Worm (Caenorhabditis elegans) whole organism, young adult: ENCODE results near the gene srh-55.

Source experiments
- C06A6.2 ChIP-seq: fragments of 200-800 bp; sonication (Bioruptor generic); conservative IDR thresholded peaks from 2 replicates; pipeline ENCODE4 v1.3.6; 2022; ENCODE audit warnings: missing genetic modification characterization, missing compliant biosample characterization
- F23B12.7 ChIP-seq: sonication (generic microtip); optimal IDR thresholded peaks from 2 replicates; lab custom pipeline; 2017; ENCODE audit warnings: missing genetic modification characterization, mild to moderate bottlenecking, missing compliant biosample characterization, antibody characterized with exemption, moderate library complexity; ENCODE audit not compliant: insufficient read depth
- F37B4.10 ChIP-seq: fragments of 200-800 bp; sonication (Bioruptor generic); IDR thresholded peaks from 2 replicates; pipeline ENCODE4 v1.3.6; 2022; ENCODE audit warnings: missing genetic modification characterization, missing compliant biosample characterization
- F55B11.4 ChIP-seq: sonication (generic microtip); optimal IDR thresholded peaks from 2 replicates; lab custom pipeline; 2016; ENCODE audit warnings: missing compliant biosample characterization, missing genetic modification characterization, borderline replicate concordance; ENCODE audit not compliant: insufficient read depth
- T07F8.4 ChIP-seq: sonication (generic microtip); optimal IDR thresholded peaks from 2 replicates; lab custom pipeline; 2016; ENCODE audit warnings: mild to moderate bottlenecking, missing genetic modification characterization, moderate library complexity, missing compliant biosample characterization
- T26A5.8 ChIP-seq: sonication (generic microtip); optimal IDR thresholded peaks from 2 replicates; lab custom pipeline; 2016; ENCODE audit warnings: missing genetic modification characterization, missing compliant biosample characterization
- Y95B8A.8 ChIP-seq: fragments of 200-800 bp; sonication (Bioruptor generic); IDR thresholded peaks from 2 replicates; pipeline ENCODE4 v1.3.6; 2022; ENCODE audit warnings: missing genetic modification reagents, missing genetic modification characterization, missing compliant biosample characterization
- akir-1 ChIP-seq: fragments of 200-800 bp; sonication (Bioruptor generic); optimal IDR thresholded peaks from 2 replicates; lab custom pipeline; 2018; ENCODE audit warnings: mild to moderate bottlenecking, missing genetic modification characterization, moderate library complexity, missing compliant biosample characterization
- attf-5 ChIP-seq: fragments of 200-800 bp; sonication (Bioruptor generic); optimal IDR thresholded peaks from 2 replicates; lab custom pipeline; 2018; ENCODE audit warnings: mild to moderate bottlenecking, missing genetic modification characterization, missing compliant biosample characterization
- attf-6 ChIP-seq: fragments of 200-800 bp; sonication (Bioruptor generic); IDR thresholded peaks from 2 replicates; pipeline ENCODE4 v1.3.6; 2022; ENCODE audit warnings: missing genetic modification reagents, missing genetic modification characterization, missing compliant biosample characterization
- bed-2 ChIP-seq: fragments of 200-800 bp; sonication (Bioruptor generic); IDR thresholded peaks from 2 replicates; pipeline ENCODE4 v1.3.6; 2022; ENCODE audit warnings: missing genetic modification reagents, missing genetic modification characterization, missing compliant biosample characterization
- cebp-1 ChIP-seq, 2 experiments: fragments of 200-800 bp in 1 of 2; sonication (Bioruptor generic) in 1 of 2; sonication (generic microtip) in 1 of 2; IDR thresholded peaks in 1 of 2; optimal IDR thresholded peaks in 1 of 2; 2 replicates each; pipeline versions ENCODE4 v1.3.6 to Lab custom; 2017 to 2022; ENCODE audit warnings: missing compliant biosample characterization in 2 of 2, missing genetic modification characterization in 2 of 2, mild to moderate bottlenecking in 1 of 2, missing genetic modification reagents in 1 of 2, moderate library complexity in 1 of 2
- cebp-2 ChIP-seq: fragments of 200-800 bp; sonication (Bioruptor generic); IDR thresholded peaks from 2 replicates; pipeline ENCODE4 v1.3.6; 2022; ENCODE audit warnings: missing genetic modification characterization, missing compliant biosample characterization
- ceh-58 ChIP-seq: fragments of 200-800 bp; sonication (Bioruptor generic); IDR thresholded peaks from 2 replicates; pipeline ENCODE4 v1.3.6; 2022; ENCODE audit warnings: missing genetic modification characterization, missing compliant biosample characterization
- ceh-91 ChIP-seq: fragments of 200-800 bp; sonication (Bioruptor generic); IDR thresholded peaks from 2 replicates; pipeline ENCODE4 v1.3.6; 2022; ENCODE audit warnings: missing genetic modification reagents, missing genetic modification characterization, missing compliant biosample characterization
- die-1 ChIP-seq: sonication (generic microtip); optimal IDR thresholded peaks from 2 replicates; lab custom pipeline; 2016; ENCODE audit warnings: missing genotype, mild to moderate bottlenecking, missing genetic modification characterization, missing compliant biosample characterization
- dpl-1 ChIP-seq: fragments of 150-350 bp; optimal IDR thresholded peaks from 2 replicates; lab custom pipeline; 2014; ENCODE audit warnings: missing biosample characterization, missing genetic modification reagents, missing genetic modification characterization
- ets-4 ChIP-seq: fragments of 200-800 bp; sonication (Bioruptor generic); optimal IDR thresholded peaks from 2 replicates; lab custom pipeline; 2018; ENCODE audit warnings: mild to moderate bottlenecking, missing genetic modification characterization, missing compliant biosample characterization
- hlh-12 ChIP-seq: sonication (generic microtip); optimal IDR thresholded peaks from 2 replicates; lab custom pipeline; 2016; ENCODE audit warnings: missing genetic modification characterization, missing compliant biosample characterization
- hmg-1.2 ChIP-seq: fragments of 200-800 bp; sonication (Bioruptor generic); IDR thresholded peaks from 2 replicates; pipeline ENCODE4 v1.3.6; 2022; ENCODE audit warnings: missing genetic modification reagents, missing genetic modification characterization, missing compliant biosample characterization
- hrde-1 ChIP-seq: sonication (generic microtip); optimal IDR thresholded peaks from 2 replicates; lab custom pipeline; 2016; ENCODE audit warnings: missing genetic modification characterization, mild to moderate bottlenecking, missing compliant biosample characterization, moderate library complexity, missing genotype, missing genetic modification reagents, borderline replicate concordance
- hsf-1 ChIP-seq: fragments of 200-800 bp; sonication (Bioruptor generic); IDR thresholded peaks from 2 replicates; pipeline ENCODE4 v1.3.6; 2022; ENCODE audit warnings: missing genetic modification reagents, missing genetic modification characterization, missing compliant biosample characterization
- let-526 ChIP-seq: fragments of 200-800 bp; sonication (Bioruptor generic); IDR thresholded peaks from 2 replicates; pipeline ENCODE4 v1.3.6; 2022; ENCODE audit warnings: missing genetic modification reagents, missing genetic modification characterization, missing compliant biosample characterization
- let-607 ChIP-seq, 2 experiments: fragments of 200-800 bp in 1 of 2; sonication (Bioruptor generic) in 1 of 2; sonication (generic microtip) in 1 of 2; optimal IDR thresholded peaks; 2 replicates each; lab custom pipeline; 2016 to 2018; ENCODE audit warnings: mild to moderate bottlenecking in 2 of 2, missing compliant biosample characterization in 2 of 2, missing genetic modification characterization in 2 of 2, moderate library complexity in 2 of 2, missing genotype in 1 of 2
- madf-3 ChIP-seq: fragments of 200-800 bp; sonication (Bioruptor generic); IDR thresholded peaks from 2 replicates; pipeline ENCODE4 v1.3.6; 2022; ENCODE audit warnings: missing genetic modification reagents, missing genetic modification characterization, missing compliant biosample characterization
- nfya-2 ChIP-seq: fragments of 200-800 bp; sonication (Bioruptor generic); IDR thresholded peaks from 2 replicates; pipeline ENCODE4 v1.3.6; 2022; ENCODE audit warnings: missing genetic modification reagents, missing genetic modification characterization, missing compliant biosample characterization
- nfyb-1 ChIP-seq: fragments of 200-800 bp; sonication (Bioruptor generic); IDR thresholded peaks from 2 replicates; pipeline ENCODE4 v1.3.6; 2022; ENCODE audit warnings: missing genetic modification reagents, missing genetic modification characterization, missing compliant biosample characterization
- nhr-80 ChIP-seq: sonication (generic microtip); optimal IDR thresholded peaks from 2 replicates; lab custom pipeline; 2016; ENCODE audit warnings: missing genetic modification characterization, missing compliant biosample characterization
- nhr-90 ChIP-seq: sonication (generic microtip); optimal IDR thresholded peaks from 2 replicates; lab custom pipeline; 2016; ENCODE audit warnings: missing genotype, mild to moderate bottlenecking, missing genetic modification characterization, missing compliant biosample characterization
- pha-4 ChIP-seq: fragments of 150-350 bp; sonication (generic microtip); optimal IDR thresholded peaks from 2 replicates; lab custom pipeline; 2014; ENCODE audit warnings: missing biosample characterization, missing genetic modification reagents, missing genetic modification characterization
- repo-1 ChIP-seq: sonication (generic microtip); optimal IDR thresholded peaks from 2 replicates; lab custom pipeline; 2017; ENCODE audit warnings: mild to moderate bottlenecking, missing genetic modification characterization, missing compliant biosample characterization
- sdz-38 ChIP-seq: sonication (generic microtip); optimal IDR thresholded peaks from 2 replicates; lab custom pipeline; 2016; ENCODE audit warnings: missing genotype, missing genetic modification characterization, missing compliant biosample characterization
- tbx-9 ChIP-seq: sonication (generic microtip); optimal IDR thresholded peaks from 2 replicates; lab custom pipeline; 2016; ENCODE audit warnings: borderline replicate concordance, missing genetic modification characterization, inconsistent platforms, missing compliant biosample characterization
- unc-62 ChIP-seq: fragments of 150-350 bp; optimal IDR thresholded peaks from 2 replicates; lab custom pipeline; 2014; ENCODE audit warnings: missing biosample characterization, missing genetic modification reagents, missing genetic modification characterization
- ztf-18 ChIP-seq: sonication (generic microtip); optimal IDR thresholded peaks from 2 replicates; lab custom pipeline; 2016; ENCODE audit warnings: missing genotype, mild to moderate bottlenecking, missing genetic modification characterization, missing compliant biosample characterization
- ztf-22 ChIP-seq: fragments of 200-800 bp; sonication (Bioruptor generic); optimal IDR thresholded peaks from 2 replicates; lab custom pipeline; 2018; ENCODE audit warnings: mild to moderate bottlenecking, missing genetic modification characterization, moderate library complexity, missing compliant biosample characterization
- ztf-25 ChIP-seq: fragments of 200-800 bp; sonication (Bioruptor generic); IDR thresholded peaks from 2 replicates; pipeline ENCODE4 v1.3.6; 2022; ENCODE audit warnings: missing genetic modification reagents, missing genetic modification characterization, missing compliant biosample characterization
- ztf-26 ChIP-seq: sonication (generic microtip); optimal IDR thresholded peaks from 2 replicates; lab custom pipeline; 2017; ENCODE audit warnings: missing genetic modification characterization, missing compliant biosample characterization

Gene srh-55

DNA sequence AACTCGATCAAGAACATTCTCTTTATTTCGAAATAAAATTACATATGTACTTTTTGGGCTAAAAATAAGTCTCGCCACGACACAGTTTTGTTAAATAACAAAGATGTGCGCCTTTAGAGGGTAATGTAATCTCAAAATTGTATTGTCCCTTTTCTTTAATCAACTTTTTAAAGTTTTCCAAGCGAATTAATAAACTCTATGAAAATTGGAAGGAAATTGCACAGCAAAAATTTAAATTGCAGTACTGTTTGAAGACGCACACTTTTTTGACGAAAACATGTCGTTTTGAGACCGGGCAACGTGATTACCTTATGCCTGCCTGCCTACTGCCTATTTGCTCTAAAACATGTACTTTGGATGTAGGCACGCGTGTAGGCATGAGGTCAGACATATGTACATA is 38.6 kb downstream of the srh-55 start:
- TF ChIP-seq unc-62 (GFP tag; lab: Kevin White, UChicago) (no peak), hlh-12 (tag; lab: Kevin White, UChicago) (no peak), nfya-2 (GFP tag; lab: Robert Waterston, UW) (no peak), T26A5.8 (tag; lab: Kevin White, UChicago) (no peak), ets-4 (GFP tag; lab: Kevin White, UChicago) (no peak), T07F8.4 (no peak), akir-1 (GFP tag; lab: Kevin White, UChicago) (no peak), bed-2 (GFP tag; lab: Robert Waterston, UW) (no peak)
- TF ChIP-seq, all 124 proteins: peak for 0

DNA sequence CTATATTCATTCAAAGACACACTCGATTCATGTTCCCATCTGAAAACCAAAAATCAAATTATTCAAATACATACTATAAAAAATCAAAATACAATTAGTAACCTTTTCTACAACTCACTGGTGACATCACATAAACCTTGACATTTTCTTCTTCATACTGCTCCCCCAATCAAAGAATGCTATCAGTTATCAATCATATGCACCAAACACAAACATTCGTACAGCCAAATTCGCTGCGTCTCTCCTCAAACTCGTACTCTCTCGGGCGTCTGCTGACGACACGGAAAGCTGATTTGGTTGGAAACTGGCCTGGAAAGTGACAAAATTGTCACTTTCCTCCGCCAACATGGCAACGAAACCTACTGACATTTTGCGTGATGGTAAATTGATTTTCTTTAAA is 39.0 kb downstream of the srh-55 start, which contains the start of gene plc-2:
Gene plc-2 (plus strand): TSS at position 196 of the 400 bp plus-strand sequence.
- peak; percentile 80 for TF ChIP-seq nhr-80 (tag; lab: Kevin White, UChicago)
- TF ChIP-seq ets-4 (GFP tag; lab: Kevin White, UChicago), result peak; percentile 25
- no peak for TF ChIP-seq ztf-25 (GFP tag; lab: Robert Waterston, UW)
- no peak for TF ChIP-seq cebp-1 (GFP tag; IDR thresholded peaks at IDR 0.05; lab: Robert Waterston, UW)
- peak; percentile 14 for TF ChIP-seq cebp-1 (tag; optimal IDR thresholded peaks at IDR 0.05; lab: Kevin White, UChicago)
- peak; percentile 11; the same call in 1 of the 2 replicates for TF ChIP-seq hmg-1.2 (GFP tag; lab: Robert Waterston, UW)
- TF ChIP-seq ztf-22 (GFP tag; lab: Kevin White, UChicago), result no peak
- 0 out of 2 replicates have a peak, but pooled peaks have one; percentile 44 for TF ChIP-seq nfyb-1 (GFP tag; lab: Robert Waterston, UW)
- peak; percentile 12 to 14 for TF ChIP-seq let-607 (tag; optimal IDR thresholded peaks at IDR 0.05; lab: Kevin White, UChicago)
- TF ChIP-seq attf-5 (GFP tag; lab: Kevin White, UChicago), result peak; percentile 5
- TF ChIP-seq nhr-90, result peak; percentile 21
- TF ChIP-seq, all 124 proteins: peak for 8

DNA sequence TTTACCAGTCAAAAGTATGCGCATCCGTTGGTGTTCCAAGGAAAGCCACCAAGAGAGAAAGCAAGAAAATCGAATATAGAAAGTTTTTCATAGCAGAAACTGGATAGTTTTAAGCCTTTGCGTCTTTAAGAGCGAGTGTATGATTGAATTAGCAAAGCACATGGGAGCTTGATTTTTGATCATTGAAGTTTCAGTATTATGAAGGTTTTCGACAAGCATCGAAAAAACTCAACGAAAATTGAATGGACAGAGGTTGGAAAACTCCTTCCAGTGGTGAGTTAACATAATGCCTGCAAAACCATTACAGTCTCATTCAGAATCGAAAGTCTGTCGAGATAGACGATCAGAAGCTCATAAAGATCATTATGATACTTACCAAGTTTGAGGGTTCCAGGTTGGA is 40.5 kb downstream of the srh-55 start, which contains the start of gene Y75B12B.13:
Gene Y75B12B.13 (minus strand): TSS at position 101 of the 400 bp plus-strand sequence.
- TF ChIP-seq ceh-58 (GFP tag; lab: Robert Waterston, UW), result no peak
- no peak for TF ChIP-seq hsf-1 (GFP tag; lab: Robert Waterston, UW)
- no peak for TF ChIP-seq T07F8.4
- no peak for TF ChIP-seq unc-62 (GFP tag; lab: Kevin White, UChicago)
- no peak for TF ChIP-seq hmg-1.2 (GFP tag; lab: Robert Waterston, UW)
- TF ChIP-seq ztf-26 (tag; lab: Kevin White, UChicago), result no peak
- TF ChIP-seq let-526 (GFP tag; lab: Robert Waterston, UW), result no peak
- TF ChIP-seq F55B11.4, result no peak
- no peak for TF ChIP-seq repo-1

ce11 chrV:15197955-15198354 is 44.6 kb downstream of the srh-55 start, which contains the start of gene srw-1:
TSS of gene srw-1 (plus strand) at chrV:15198255.
- TF ChIP-seq F23B12.7 (tag; lab: Kevin White, UChicago) (no peak), tbx-9 (tag; lab: Kevin White, UChicago) (no peak), cebp-2 (no peak), F55B11.4 (no peak), sdz-38 (tag; lab: Kevin White, UChicago) (no peak), hrde-1 (no peak), C06A6.2 (GFP tag; lab: Robert Waterston, UW) (no peak), F37B4.10 (GFP tag; lab: Robert Waterston, UW) (no peak), ztf-18 (tag; lab: Kevin White, UChicago) (no peak), pha-4 (tag; lab: Kevin White, UChicago) (no peak), dpl-1 (GFP tag; lab: Kevin White, UChicago) (no peak), madf-3 (no peak), Y95B8A.8 (GFP tag; lab: Robert Waterston, UW) (no peak), attf-6 (GFP tag; lab: Robert Waterston, UW) (no peak), die-1 (tag; lab: Kevin White, UChicago) (no peak), ceh-91 (GFP tag; lab: Robert Waterston, UW) (no peak), T26A5.8 (tag; lab: Kevin White, UChicago) (no peak)
